Fruit fly (Drosophila melanogaster): ENCODE results near the gene CG4230.

Gene CG4230

DNA sequence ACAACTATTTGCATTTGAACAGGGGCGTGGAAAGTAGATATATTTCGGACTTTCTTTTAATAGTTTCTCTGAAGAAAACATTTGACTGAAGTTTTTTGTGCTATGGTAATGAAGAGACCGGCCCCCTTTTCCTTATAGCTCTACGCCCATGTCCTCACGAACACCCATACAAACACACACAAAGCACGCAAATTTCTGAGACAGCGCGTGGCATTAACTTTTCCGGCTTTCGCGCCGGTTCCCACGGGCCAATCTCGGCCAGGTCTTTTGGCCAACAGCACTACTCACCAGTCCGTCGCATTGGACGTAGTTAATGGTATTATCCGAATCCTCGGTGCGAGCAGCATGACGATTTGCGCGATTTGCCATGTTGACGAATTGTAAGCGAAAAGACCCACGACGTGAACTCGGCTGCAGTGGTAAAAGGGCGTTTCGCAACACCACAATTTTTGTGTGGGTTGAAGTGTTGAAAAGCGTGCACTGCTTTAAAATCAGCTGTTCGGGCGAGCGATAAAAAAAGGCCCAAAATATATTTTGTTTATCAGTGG, 43.6 kb upstream of the CG4230 start, which contains the start of gene senju (continued):
- TF ChIP-seq acj6 (GFP tag; optimal IDR thresholded peaks at IDR 0.05) (peak; percentile 86), CG8119 (GFP tag; IDR thresholded peaks at IDR 0.05) (peak; percentile 87), pdm3 (GFP tag; optimal IDR thresholded peaks at IDR 0.05) (peak; percentile 90), Sox15 (GFP tag; optimal IDR thresholded peaks at IDR 0.05) (peak; percentile 73), Lpt (GFP tag; optimal IDR thresholded peaks at IDR 0.05) (peak; percentile 79), lz (GFP tag; optimal IDR thresholded peaks at IDR 0.05) (peak; percentile 89), Hr39 (GFP tag; optimal IDR thresholded peaks at IDR 0.05) (peak; percentile 84), fd85E (GFP tag; optimal IDR thresholded peaks at IDR 0.05) (peak; percentile 76), Sox14 (GFP tag; optimal IDR thresholded peaks at IDR 0.05) (peak; percentile 91), CG7368 (GFP tag; optimal IDR thresholded peaks at IDR 0.05) (peak; percentile 83), dac (GFP tag; optimal IDR thresholded peaks at IDR 0.05) (peak; percentile 80), CG6808 (GFP tag; optimal IDR thresholded peaks at IDR 0.05) (peak; percentile 75), net (GFP tag; optimal IDR thresholded peaks at IDR 0.05) (peak; percentile 90), ss (GFP tag; optimal IDR thresholded peaks at IDR 0.05) (peak; percentile 71 to 73), CG6163 (GFP tag; IDR thresholded peaks at IDR 0.05) (peak; percentile 92), fd59A (GFP tag; optimal IDR thresholded peaks at IDR 0.05) (peak; percentile 57), Gug (GFP tag; IDR thresholded peaks at IDR 0.05) (peak; percentile 61), CG1621 (tag; optimal IDR thresholded peaks at IDR 0.05) (peak; percentile 80), Blimp-1 (GFP tag; optimal IDR thresholded peaks at IDR 0.05) (peak; percentile 48), CG15336 (GFP tag; IDR thresholded peaks at IDR 0.05) (peak; percentile 84), CG3919 (GFP tag; optimal IDR thresholded peaks at IDR 0.05) (peak; percentile 93), Ets21C (GFP tag; optimal IDR thresholded peaks at IDR 0.05) (peak; percentile 82), Met (GFP tag; optimal IDR thresholded peaks at IDR 0.05) (peak; percentile 87), CG9139 (GFP tag; optimal IDR thresholded peaks at IDR 0.05) (peak; percentile 51), Smox (GFP tag; optimal IDR thresholded peaks at IDR 0.05) (peak; percentile 84)

DNA sequence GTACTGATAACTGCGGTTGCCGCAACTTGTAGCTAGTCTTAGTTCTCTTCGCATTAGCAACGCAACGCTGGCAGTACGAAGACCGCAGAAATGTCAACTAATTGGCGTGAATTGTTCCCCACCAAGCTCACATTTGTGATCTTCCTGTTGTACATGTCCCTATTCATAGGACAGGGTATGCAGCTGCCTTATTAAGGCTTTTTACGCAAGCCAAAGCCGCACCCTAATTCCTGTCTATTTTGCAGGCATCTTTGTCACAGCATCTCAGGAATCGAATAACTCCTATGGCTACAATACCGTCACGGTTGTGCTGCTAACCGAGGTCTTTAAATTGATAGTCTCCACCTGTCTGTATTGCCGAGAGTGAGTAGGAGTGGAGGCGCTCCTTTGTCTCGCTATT, 43.0 kb upstream of the CG4230 start, which contains the start of gene eIF3h:
TSS of gene eIF3h (minus strand) at position 101 of the 400 bp plus-strand sequence.
- TF ChIP-seq CG31627 (GFP tag; optimal IDR thresholded peaks at IDR 0.05): no peak

DNA sequence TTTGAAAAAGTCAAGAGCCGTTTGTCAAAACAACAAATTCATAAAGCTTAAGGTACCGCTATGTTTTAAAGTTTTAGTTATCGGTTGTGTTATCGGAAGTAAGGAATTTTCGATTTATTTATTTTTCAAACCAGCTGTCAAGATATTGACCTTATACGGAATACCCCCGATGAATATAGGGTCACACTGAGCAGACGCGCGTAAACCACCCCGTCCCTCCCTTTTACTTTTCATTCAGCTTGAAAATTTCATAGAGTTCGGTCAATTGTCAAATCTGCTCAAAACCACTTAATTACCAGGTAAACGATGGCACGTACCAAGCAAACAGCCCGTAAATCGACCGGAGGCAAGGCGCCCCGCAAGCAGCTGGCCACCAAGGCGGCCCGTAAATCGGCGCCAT, 41.1 kb upstream of the CG4230 start, which contains the start of the genes CG14036 and His3.3A:
TSS of gene CG14036 (minus strand) at position 64 of the 400 bp plus-strand sequence.
TSS of gene His3.3A (plus strand) at position 106 of the 400 bp plus-strand sequence.
- TF ChIP-seq CG1621 (tag; optimal IDR thresholded peaks at IDR 0.05) (peak; percentile 30), Sox102F (GFP tag; optimal IDR thresholded peaks at IDR 0.05) (no peak), esn (GFP tag; optimal IDR thresholded peaks at IDR 0.05) (peak; percentile 31), CG32006 (GFP tag; optimal IDR thresholded peaks at IDR 0.05) (no peak), Eip78C (GFP tag) (peak; percentile 60), svp (GFP tag) (peak; percentile 6), Sox14 (GFP tag; optimal IDR thresholded peaks at IDR 0.05) (peak; percentile 0), CG11294 (GFP tag; IDR thresholded peaks at IDR 0.05) (no peak), CG31627 (GFP tag; optimal IDR thresholded peaks at IDR 0.05) (no peak), achi (GFP tag; optimal IDR thresholded peaks at IDR 0.05) (peak; percentile 49), fkh (GFP tag; optimal IDR thresholded peaks at IDR 0.05) (peak; percentile 92)

DNA sequence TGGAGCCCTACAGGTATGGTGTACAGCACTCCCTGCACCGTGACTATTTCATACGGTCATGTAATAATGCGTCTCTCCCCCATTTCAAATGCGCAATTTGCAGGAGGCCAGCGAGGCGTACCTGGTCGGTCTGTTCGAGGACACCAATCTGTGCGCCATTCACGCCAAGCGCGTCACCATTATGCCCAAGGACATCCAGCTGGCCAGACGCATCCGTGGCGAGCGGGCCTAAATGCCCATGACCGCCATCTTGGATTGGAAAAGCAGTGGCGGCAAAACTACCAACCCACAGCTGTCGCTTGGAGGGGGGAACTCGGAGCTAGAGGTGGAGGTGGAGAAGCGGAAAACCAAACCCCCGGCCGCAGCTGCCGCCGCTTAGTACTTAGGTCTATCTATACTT, 40.5 kb upstream of the CG4230 start:
- no peak for TF ChIP-seq fd59A (GFP tag; optimal IDR thresholded peaks at IDR 0.05)
- no peak for TF ChIP-seq Ets96B (tag; optimal IDR thresholded peaks at IDR 0.05)
- TF ChIP-seq CG34406 (GFP tag; optimal IDR thresholded peaks at IDR 0.05): no peak
- no peak for TF ChIP-seq CG32006 (GFP tag; optimal IDR thresholded peaks at IDR 0.05)
- no peak for TF ChIP-seq Hr4 (GFP tag; optimal IDR thresholded peaks at IDR 0.05)
- TF ChIP-seq CG15336 (GFP tag; IDR thresholded peaks at IDR 0.05): no peak
